Worm (Caenorhabditis elegans): ENCODE measurements around the gene hrg-7.

Gene hrg-7

DNA sequence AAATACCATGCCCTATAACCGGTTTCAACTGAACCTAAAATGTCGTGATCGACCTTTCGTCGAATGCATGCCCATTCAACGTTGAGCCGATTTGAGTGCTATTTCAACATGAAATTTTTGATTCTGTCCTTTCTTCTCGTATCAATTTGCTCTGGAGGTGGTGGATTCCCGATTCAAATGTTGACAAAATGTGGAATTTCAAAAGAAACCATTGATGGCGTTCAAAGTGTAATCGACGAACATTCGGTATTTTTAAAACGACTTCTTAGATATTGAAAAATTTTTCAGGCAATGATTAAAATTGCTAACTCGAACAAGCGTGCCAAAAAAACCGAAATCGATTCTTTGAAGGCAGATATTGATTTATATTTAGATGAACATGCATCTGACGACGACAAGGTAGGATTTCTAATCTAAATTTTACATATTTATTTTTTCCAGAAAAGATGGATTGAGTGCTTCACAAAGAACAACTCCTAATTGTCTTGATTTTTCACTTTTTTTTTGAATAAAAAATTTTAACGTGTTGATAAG is 14.7 kb upstream of the hrg-7 start, which contains the start of gene R11D1.13:
R11D1.13 (plus strand) TSS at position 51 of the 534 bp plus-strand sequence.
- no peak for TF ChIP-seq sea-1 (GFP tag; conservative IDR thresholded peaks at IDR 0.05)
- TF ChIP-seq ceh-36 (tag; optimal IDR thresholded peaks at IDR 0.05) = no peak
- TF ChIP-seq tbx-37 (GFP tag; conservative IDR thresholded peaks at IDR 0.05) = no peak
- no peak for TF ChIP-seq aly-1 (tag; optimal IDR thresholded peaks at IDR 0.05)
- no peak for TF ChIP-seq flt-1 (GFP tag; IDR thresholded peaks at IDR 0.05)
- no peak for TF ChIP-seq pes-1 (GFP tag; IDR thresholded peaks at IDR 0.05)
- TF ChIP-seq ets-7 (tag; optimal IDR thresholded peaks at IDR 0.05) = no peak

DNA sequence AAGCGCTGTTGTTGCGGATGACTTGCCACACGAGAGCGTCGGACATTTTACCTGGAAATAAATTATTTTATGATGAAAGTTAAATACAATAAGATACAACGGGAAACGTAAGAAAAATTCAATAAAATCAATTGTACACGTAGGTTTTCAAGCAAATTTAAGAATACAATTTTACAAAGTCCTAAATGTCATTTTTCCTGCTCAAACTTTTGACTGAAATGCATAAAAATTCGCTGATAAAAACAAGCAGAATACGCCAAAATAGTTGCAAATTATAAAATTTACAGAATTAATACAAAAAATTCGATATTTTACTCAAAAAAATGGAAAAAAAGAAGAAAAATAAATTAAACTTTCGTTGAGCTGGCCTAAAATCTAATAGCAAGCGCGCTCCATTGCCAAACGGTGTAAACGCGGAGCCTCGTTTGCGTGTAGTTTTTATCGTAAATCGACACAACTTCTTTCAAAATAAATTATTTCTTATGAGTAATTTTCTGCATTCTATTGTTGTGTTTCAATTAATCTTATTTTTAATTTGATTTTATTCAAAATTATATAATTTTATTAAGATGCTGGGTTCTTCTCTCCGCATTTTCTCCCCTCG is 13.7 kb upstream of the hrg-7 start, which contains the start of the genes rpl-28 and mrpl-49:
rpl-28 (minus strand) TSS at position 51 of the 604 bp plus-strand sequence.
mrpl-49 (plus strand) TSS at position 570 of the 604 bp plus-strand sequence.
- TF ChIP-seq tbx-37 (GFP tag; conservative IDR thresholded peaks at IDR 0.05) (no peak), ceh-13 (GFP tag; optimal IDR thresholded peaks at IDR 0.05) (no peak), F13C5.2 (tag; optimal IDR thresholded peaks at IDR 0.05) (peak; percentile 33)

- TF ChIP-seq sea-1 (GFP tag; conservative IDR thresholded peaks at IDR 0.05) (no peak), F13C5.2 (tag; optimal IDR thresholded peaks at IDR 0.05) (no peak), pes-1 (GFP tag; IDR thresholded peaks at IDR 0.05) (no peak), ama-1 (optimal IDR thresholded peaks at IDR 0.05) (no peak), flt-1 (GFP tag; IDR thresholded peaks at IDR 0.05) (no peak), scrt-1 (GFP tag; IDR thresholded peaks at IDR 0.05) (no peak), hmbx-1 (tag; optimal IDR thresholded peaks at IDR 0.05) (no peak), ceh-36 (tag; optimal IDR thresholded peaks at IDR 0.05) (no peak), hmg-4 (GFP tag; optimal IDR thresholded peaks at IDR 0.05) (no peak), hnd-1 (tag; optimal IDR thresholded peaks at IDR 0.05) (no peak), aly-1 (tag; optimal IDR thresholded peaks at IDR 0.05) (no peak), ets-7 (tag; optimal IDR thresholded peaks at IDR 0.05) (no peak), ceh-13 (GFP tag; optimal IDR thresholded peaks at IDR 0.05) (no peak), tbx-11 (GFP tag; IDR thresholded peaks at IDR 0.05) (no peak), tra-4 (tag; optimal IDR thresholded peaks at IDR 0.05) (no peak), B0310.2 (tag; optimal IDR thresholded peaks at IDR 0.05) (no peak)
Measured at ce11 chrV:12729220-12729619, 12.6 kb upstream of the hrg-7 start, which contains the start of gene R11D1.10. Gene R11D1.10 (plus strand): TSS chrV:12729520.

DNA sequence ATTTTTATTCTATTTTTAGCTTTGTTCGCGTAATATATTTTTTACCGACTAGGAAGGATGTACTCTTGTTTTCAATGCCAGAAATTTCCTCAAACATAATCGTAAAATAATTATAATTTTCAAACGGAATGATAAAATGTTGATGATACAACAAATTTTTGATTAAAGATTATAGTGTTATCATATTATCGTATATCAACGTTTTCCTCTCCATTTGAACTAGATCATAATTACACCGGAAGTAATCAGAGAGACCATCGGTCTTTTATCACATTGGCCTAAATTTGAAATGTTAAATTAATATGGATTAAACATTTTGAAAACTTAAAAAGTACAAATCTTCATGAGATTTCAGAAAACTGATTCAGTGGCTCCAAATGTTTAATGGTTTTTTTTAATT is 9.1 kb upstream of the hrg-7 start:
- TF ChIP-seq hmbx-1 (tag; optimal IDR thresholded peaks at IDR 0.05) (no peak), tbx-37 (GFP tag; conservative IDR thresholded peaks at IDR 0.05) (no peak), tra-4 (tag; optimal IDR thresholded peaks at IDR 0.05) (no peak), tbx-11 (GFP tag; IDR thresholded peaks at IDR 0.05) (no peak), flt-1 (GFP tag; IDR thresholded peaks at IDR 0.05) (no peak), pes-1 (GFP tag; IDR thresholded peaks at IDR 0.05) (no peak), sea-1 (GFP tag; conservative IDR thresholded peaks at IDR 0.05) (no peak), ceh-13 (GFP tag; optimal IDR thresholded peaks at IDR 0.05) (no peak), B0310.2 (tag; optimal IDR thresholded peaks at IDR 0.05) (no peak), hmg-4 (GFP tag; optimal IDR thresholded peaks at IDR 0.05) (no peak), F13C5.2 (tag; optimal IDR thresholded peaks at IDR 0.05) (no peak), aly-1 (tag; optimal IDR thresholded peaks at IDR 0.05) (no peak), ama-1 (optimal IDR thresholded peaks at IDR 0.05) (no peak), scrt-1 (GFP tag; IDR thresholded peaks at IDR 0.05) (no peak)

- TF ChIP-seq tbx-11 (GFP tag; IDR thresholded peaks at IDR 0.05) (no peak), pes-1 (GFP tag; IDR thresholded peaks at IDR 0.05) (no peak), tbx-37 (GFP tag; conservative IDR thresholded peaks at IDR 0.05) (no peak), flt-1 (GFP tag; IDR thresholded peaks at IDR 0.05) (no peak), ceh-13 (GFP tag; optimal IDR thresholded peaks at IDR 0.05) (no peak), F13C5.2 (tag; optimal IDR thresholded peaks at IDR 0.05) (no peak), hmbx-1 (tag; optimal IDR thresholded peaks at IDR 0.05) (no peak), ets-7 (tag; optimal IDR thresholded peaks at IDR 0.05) (no peak), aly-1 (tag; optimal IDR thresholded peaks at IDR 0.05) (no peak), hnd-1 (tag; optimal IDR thresholded peaks at IDR 0.05) (no peak), ama-1 (optimal IDR thresholded peaks at IDR 0.05) (no peak), hmg-4 (GFP tag; optimal IDR thresholded peaks at IDR 0.05) (no peak), sea-1 (GFP tag; conservative IDR thresholded peaks at IDR 0.05) (no peak), scrt-1 (GFP tag; IDR thresholded peaks at IDR 0.05) (no peak)
Measured at ce11 chrV:12733465-12734248, 8.2 kb upstream of the hrg-7 start, which contains the start of the genes dhs-21 and xbx-9. Gene dhs-21 (minus strand): TSS chrV:12733645. Gene xbx-9 (plus strand): TSS chrV:12734198.

- TF ChIP-seq F13C5.2 (tag; optimal IDR thresholded peaks at IDR 0.05) (no peak), tbx-37 (GFP tag; conservative IDR thresholded peaks at IDR 0.05) (no peak), scrt-1 (GFP tag; IDR thresholded peaks at IDR 0.05) (no peak), hmbx-1 (tag; optimal IDR thresholded peaks at IDR 0.05) (no peak), ceh-36 (tag; optimal IDR thresholded peaks at IDR 0.05) (no peak), tbx-11 (GFP tag; IDR thresholded peaks at IDR 0.05) (no peak), flt-1 (GFP tag; IDR thresholded peaks at IDR 0.05) (no peak), tra-4 (tag; optimal IDR thresholded peaks at IDR 0.05) (no peak), ets-7 (tag; optimal IDR thresholded peaks at IDR 0.05) (no peak)
Measured at ce11 chrV:12736166-12736753, 5.6 kb upstream of the hrg-7 start, which contains the start of gene cky-1. Gene cky-1 (plus strand): TSS chrV:12736703.
